Worm (Caenorhabditis elegans) whole organism, L2 larva: ENCODE data around the gene nhr-180.

Source experiments
- C34F6.9 ChIP-seq: fragments of 150-350 bp; optimal IDR thresholded peaks from 2 replicates; lab custom pipeline; 2014; ENCODE audit warnings: missing biosample characterization, missing genetic modification characterization
- R02D3.7 ChIP-seq: fragments of 150-350 bp; optimal IDR thresholded peaks from 2 replicates; lab custom pipeline; 2014; ENCODE audit warnings: missing biosample characterization, missing genetic modification characterization
- Y55F3AM.14 ChIP-seq: fragments of 200-800 bp; sonication (Bioruptor generic); optimal IDR thresholded peaks from 2 replicates; lab custom pipeline; 2018; ENCODE audit warnings: mild to moderate bottlenecking, missing genetic modification characterization, missing compliant biosample characterization
- ZK546.5 ChIP-seq: sonication (generic microtip); optimal IDR thresholded peaks from 2 replicates; lab custom pipeline; 2017; ENCODE audit warnings: missing biosample characterization, missing genetic modification characterization
- alr-1 ChIP-seq: fragments of 150-350 bp; optimal IDR thresholded peaks from 2 replicates; lab custom pipeline; 2014; ENCODE audit warnings: missing biosample characterization, missing genetic modification characterization
- aly-2 ChIP-seq: fragments of 150-350 bp; optimal IDR thresholded peaks from 2 replicates; lab custom pipeline; 2014; ENCODE audit warnings: missing biosample characterization, missing genetic modification characterization
- blmp-1 ChIP-seq: sonication (generic microtip); optimal IDR thresholded peaks from 2 replicates; lab custom pipeline; 2017; ENCODE audit warnings: missing genetic modification characterization, mild to moderate bottlenecking, missing compliant biosample characterization, antibody characterized with exemption, moderate library complexity; ENCODE audit not compliant: insufficient read depth
- ceh-82 ChIP-seq: fragments of 150-350 bp; optimal IDR thresholded peaks from 2 replicates; lab custom pipeline; 2014; ENCODE audit warnings: missing biosample characterization, missing genetic modification characterization
- egl-27 ChIP-seq: sonication (generic microtip); optimal IDR thresholded peaks from 3 replicates; lab custom pipeline; 2017; ENCODE audit warnings: missing biosample characterization, missing genetic modification reagents, missing genetic modification characterization
- elt-1 ChIP-seq: fragments of 150-350 bp; optimal IDR thresholded peaks from 2 replicates; lab custom pipeline; 2014; ENCODE audit warnings: missing biosample characterization, missing genetic modification characterization
- elt-3 ChIP-seq: sonication (generic microtip); optimal IDR thresholded peaks from 2 replicates; lab custom pipeline; 2017; ENCODE audit warnings: missing biosample characterization, missing genetic modification characterization
- gmeb-1 ChIP-seq: fragments of 150-350 bp; optimal IDR thresholded peaks from 2 replicates; lab custom pipeline; 2014; ENCODE audit warnings: missing biosample characterization, missing genetic modification characterization
- lin-13 ChIP-seq: fragments of 150-350 bp; optimal IDR thresholded peaks from 2 replicates; lab custom pipeline; 2014; ENCODE audit warnings: missing biosample characterization, missing genetic modification reagents, missing genetic modification characterization
- mab-5 ChIP-seq: fragments of 150-350 bp; optimal IDR thresholded peaks from 2 replicates; lab custom pipeline; 2014; ENCODE audit warnings: missing biosample characterization, missing genetic modification characterization
- nhr-11 ChIP-seq: fragments of 150-350 bp; optimal IDR thresholded peaks from 2 replicates; lab custom pipeline; 2014; ENCODE audit warnings: missing biosample characterization, missing genetic modification characterization
- nhr-129 ChIP-seq: fragments of 150-350 bp; optimal IDR thresholded peaks from 2 replicates; lab custom pipeline; 2014; ENCODE audit warnings: missing biosample characterization, missing genetic modification characterization
- nhr-21 ChIP-seq: fragments of 150-350 bp; optimal IDR thresholded peaks from 2 replicates; lab custom pipeline; 2014; ENCODE audit warnings: missing biosample characterization, missing genetic modification characterization
- nhr-23 ChIP-seq: fragments of 150-350 bp; optimal IDR thresholded peaks from 2 replicates; lab custom pipeline; 2014; ENCODE audit warnings: missing biosample characterization, missing genetic modification reagents, missing genetic modification characterization
- nhr-237 ChIP-seq: fragments of 150-350 bp; optimal IDR thresholded peaks from 2 replicates; lab custom pipeline; 2014; ENCODE audit warnings: missing biosample characterization, missing genetic modification characterization
- nhr-25 ChIP-seq: fragments of 150-350 bp; sonication (generic microtip); optimal IDR thresholded peaks from 3 replicates; lab custom pipeline; 2014; ENCODE audit warnings: missing biosample characterization, missing genetic modification characterization
- sem-4 ChIP-seq: fragments of 150-350 bp; optimal IDR thresholded peaks from 2 replicates; lab custom pipeline; 2014; ENCODE audit warnings: missing biosample characterization, missing genetic modification reagents, missing genetic modification characterization
- skn-1 ChIP-seq: sonication (generic microtip); optimal IDR thresholded peaks from 2 replicates; lab custom pipeline; 2017; ENCODE audit warnings: missing biosample characterization, missing genetic modification characterization
- sma-3 ChIP-seq: sonication (generic microtip); optimal IDR thresholded peaks from 2 replicates; lab custom pipeline; 2016; ENCODE audit warnings: missing genetic modification reagents, missing genetic modification characterization, missing compliant biosample characterization
- sma-9 ChIP-seq, 2 experiments: fragments of 150-350 bp in 1 of 2; sonication (generic microtip) in 1 of 2; optimal IDR thresholded peaks; 2 replicates each; lab custom pipeline; 2014 to 2016; ENCODE audit warnings: missing genetic modification characterization in 2 of 2, mild to moderate bottlenecking in 1 of 2, missing biosample characterization in 1 of 2, missing compliant biosample characterization in 1 of 2, missing genetic modification reagents in 1 of 2, moderate library complexity in 1 of 2
- snpc-4 ChIP-seq: fragments of 150-350 bp; optimal IDR thresholded peaks from 2 replicates; lab custom pipeline; 2014; ENCODE audit warnings: missing biosample characterization, missing genetic modification characterization
- unc-55 ChIP-seq: fragments of 150-350 bp; sonication (generic microtip); optimal IDR thresholded peaks from 3 replicates; lab custom pipeline; 2014; ENCODE audit warnings: missing biosample characterization, missing genetic modification reagents, missing genetic modification characterization
- unc-62 ChIP-seq: fragments of 150-350 bp; optimal IDR thresholded peaks from 2 replicates; lab custom pipeline; 2014; ENCODE audit warnings: missing biosample characterization, missing genetic modification reagents, missing genetic modification characterization
- zag-1 ChIP-seq: fragments of 150-350 bp; optimal IDR thresholded peaks from 2 replicates; lab custom pipeline; 2014; ENCODE audit warnings: missing biosample characterization, missing genetic modification characterization
- ztf-1 ChIP-seq: fragments of 200-800 bp; sonication (Bioruptor generic); conservative IDR thresholded peaks from 2 replicates; pipeline ENCODE4 v1.3.6; 2022; ENCODE audit warnings: missing genetic modification characterization, missing compliant biosample characterization
- ztf-11 ChIP-seq: sonication (generic microtip); optimal IDR thresholded peaks from 2 replicates; lab custom pipeline; 2017; ENCODE audit warnings: missing biosample characterization, missing genetic modification characterization

The nhr-180 gene

DNA sequence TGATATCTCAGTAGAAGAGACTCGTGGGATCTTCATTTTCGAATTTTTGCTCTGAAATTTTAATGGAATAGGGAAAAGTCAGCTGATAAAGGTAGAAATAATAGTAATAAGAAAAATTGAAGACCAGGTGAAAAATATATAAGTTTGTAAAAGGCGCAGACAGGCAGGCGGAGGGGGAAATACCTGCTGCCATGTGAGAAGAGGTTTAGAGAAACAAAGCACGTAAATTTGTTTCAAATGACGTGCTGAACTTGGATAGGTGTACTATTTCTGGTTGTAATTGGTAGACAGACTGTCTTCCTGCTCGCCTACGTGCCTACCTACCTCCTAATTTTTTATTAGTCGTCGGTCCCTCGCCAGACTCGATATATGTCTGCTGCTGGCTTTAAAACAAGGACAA is at the start of gene nhr-180:
TSS of gene nhr-180 (minus strand) at position 52 of the 400 bp plus-strand sequence.
- TF ChIP-seq nhr-11 (tag; lab: Kevin White, UChicago) = no peak
- peak; percentile 76 for TF ChIP-seq sma-9 (GFP tag; optimal IDR thresholded peaks at IDR 0.05; lab: Kevin White, UChicago)
- no peak for TF ChIP-seq sma-9 (tag; optimal IDR thresholded peaks at IDR 0.05; lab: Kevin White, UChicago)

DNA sequence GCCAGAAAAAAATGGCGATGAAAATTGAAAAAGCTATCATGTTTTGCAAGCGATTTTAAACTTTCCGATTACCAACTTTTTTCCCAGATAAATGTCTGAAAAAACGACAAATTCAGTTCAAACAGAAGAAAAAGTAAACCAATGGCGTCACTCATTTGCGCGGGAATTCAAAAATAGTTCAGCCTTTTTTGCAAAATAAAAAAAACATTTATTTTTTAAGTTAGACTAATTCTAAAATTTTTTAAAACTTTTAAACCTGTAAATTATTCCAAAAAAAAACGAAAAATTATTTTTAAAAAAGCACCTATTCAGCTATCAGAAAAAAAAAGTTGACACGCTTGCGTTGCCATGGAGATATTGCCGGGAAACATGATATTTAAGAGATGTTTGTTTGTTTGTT is 45.6 kb upstream of the nhr-180 start, which contains the start of gene cyp-33C11:
TSS of gene cyp-33C11 (minus strand) at position 101 of the 400 bp plus-strand sequence.
- TF ChIP-seq ztf-1 = no peak
- no peak for TF ChIP-seq skn-1 (tag; lab: Kevin White, UChicago)
- TF ChIP-seq nhr-237 = no peak
- no peak for TF ChIP-seq ceh-82 (tag; lab: Kevin White, UChicago)
- no peak for TF ChIP-seq ztf-11 (tag; lab: Kevin White, UChicago)
- TF ChIP-seq egl-27 (tag; lab: Kevin White, UChicago) = no peak
- TF ChIP-seq nhr-23 (tag; lab: Kevin White, UChicago) = no peak
- TF ChIP-seq C34F6.9 (tag; lab: Kevin White, UChicago) = no peak
- TF ChIP-seq nhr-25 (tag; lab: Kevin White, UChicago) = no peak
- TF ChIP-seq mab-5 (tag; lab: Kevin White, UChicago) = no peak
- no peak for TF ChIP-seq unc-62 (GFP tag; lab: Kevin White, UChicago)
- TF ChIP-seq unc-55 (GFP tag; lab: Kevin White, UChicago) = no peak
- TF ChIP-seq gmeb-1 (tag; lab: Kevin White, UChicago) = no peak
- no peak for TF ChIP-seq R02D3.7 (tag; lab: Kevin White, UChicago)
- no peak for TF ChIP-seq elt-1
- no peak for TF ChIP-seq zag-1
- TF ChIP-seq alr-1 (tag; lab: Kevin White, UChicago) = no peak
- TF ChIP-seq nhr-129 (tag; lab: Kevin White, UChicago) = no peak
- TF ChIP-seq, all 48 proteins: peak for 0

DNA sequence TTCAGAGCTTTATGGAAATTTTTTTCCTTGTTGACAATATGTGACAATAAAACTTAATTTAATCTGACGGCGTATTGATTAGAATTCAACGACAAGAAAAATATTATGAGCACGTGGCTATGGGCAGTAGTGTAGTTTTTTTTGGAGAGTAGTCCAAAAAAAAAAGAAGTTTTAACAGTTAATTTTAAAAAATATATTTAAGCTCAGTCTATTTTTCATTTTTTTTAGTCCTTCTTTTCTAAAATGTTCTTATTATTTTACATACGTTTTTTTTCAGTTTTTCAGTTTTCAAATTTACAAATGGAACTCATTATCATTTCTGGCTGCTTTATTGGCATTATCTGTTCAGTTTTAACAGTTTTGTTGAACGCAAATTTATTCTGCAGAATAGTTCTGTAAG is 41.5 kb upstream of the nhr-180 start, which contains the start of gene srbc-39:
TSS of gene srbc-39 (plus strand) at position 301 of the 400 bp plus-strand sequence.
- TF ChIP-seq nhr-25 (tag; lab: Kevin White, UChicago) (no peak), egl-27 (tag; lab: Kevin White, UChicago) (no peak), unc-55 (GFP tag; lab: Kevin White, UChicago) (no peak), ztf-1 (no peak)

DNA sequence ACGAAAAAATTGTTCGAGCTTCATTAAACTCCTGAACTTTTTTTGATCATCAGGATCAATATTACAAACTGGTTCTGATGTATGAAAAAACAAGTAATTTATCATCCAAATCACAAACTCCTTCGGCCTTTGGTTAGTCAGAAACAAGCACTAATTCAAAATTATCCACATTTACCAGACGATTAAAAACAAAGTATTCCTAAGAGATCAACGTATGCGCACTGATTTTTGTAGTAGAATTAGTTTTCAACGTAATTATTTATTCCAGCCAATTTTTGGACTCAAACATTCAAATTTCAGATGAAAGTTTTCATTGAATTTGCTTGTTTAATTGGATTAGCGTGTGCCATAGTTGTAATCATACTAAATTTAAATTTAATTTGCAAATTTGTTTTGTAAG is 39.6 kb upstream of the nhr-180 start, which contains the start of gene srbc-38:
TSS of gene srbc-38 (plus strand) at position 301 of the 400 bp plus-strand sequence.
- no peak for TF ChIP-seq alr-1 (tag; lab: Kevin White, UChicago)
- TF ChIP-seq, all 48 proteins: peak for 0

DNA sequence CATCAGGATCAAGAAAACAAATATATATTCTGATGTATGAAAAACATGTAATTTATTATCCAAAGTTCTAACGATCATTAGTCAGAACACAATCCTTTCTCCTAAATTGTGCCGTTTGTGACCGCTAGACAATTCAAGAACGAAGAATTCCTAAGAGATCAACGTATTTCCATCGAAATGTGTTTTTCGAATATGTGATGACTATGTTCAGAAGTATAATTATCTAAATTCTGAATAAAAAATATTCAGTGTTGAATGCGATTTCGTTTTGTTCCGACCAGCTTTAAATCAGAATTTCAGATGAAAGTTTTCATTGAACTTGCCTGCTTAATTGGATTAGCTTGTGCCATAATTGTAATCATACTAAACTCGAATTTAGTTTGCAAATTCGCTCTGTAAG is 35.0 kb upstream of the nhr-180 start, which contains the start of gene srbc-37:
TSS of gene srbc-37 (plus strand) at position 301 of the 400 bp plus-strand sequence.
- TF ChIP-seq elt-3 (tag; lab: Kevin White, UChicago) = no peak
- no peak for TF ChIP-seq Y55F3AM.14 (GFP tag; lab: Kevin White, UChicago)
- no peak for TF ChIP-seq unc-55 (GFP tag; lab: Kevin White, UChicago)
- no peak for TF ChIP-seq blmp-1 (tag; lab: Kevin White, UChicago)
- TF ChIP-seq aly-2 = no peak
- no peak for TF ChIP-seq unc-62 (GFP tag; lab: Kevin White, UChicago)
- TF ChIP-seq C34F6.9 (tag; lab: Kevin White, UChicago) = no peak
- TF ChIP-seq nhr-21 (tag; lab: Kevin White, UChicago) = no peak
- TF ChIP-seq alr-1 (tag; lab: Kevin White, UChicago) = no peak
- TF ChIP-seq nhr-23 (tag; lab: Kevin White, UChicago) = no peak
- no peak for TF ChIP-seq snpc-4 (tag; lab: Kevin White, UChicago)
- no peak for TF ChIP-seq ZK546.5 (tag; lab: Kevin White, UChicago)
- TF ChIP-seq sma-3 (GFP tag; lab: Kevin White, UChicago) = no peak
- TF ChIP-seq sem-4 (tag; lab: Kevin White, UChicago) = no peak
- TF ChIP-seq elt-1 = no peak
- no peak for TF ChIP-seq zag-1
- TF ChIP-seq lin-13 (GFP tag; lab: Kevin White, UChicago) = no peak
- TF ChIP-seq nhr-237 = no peak
